Worm (Caenorhabditis elegans) whole organism, L3 larva: ENCODE measurements around the gene prk-1.

ENCODE experiments used
- R02D3.7 ChIP-seq: fragments of 150-350 bp; optimal IDR thresholded peaks from 2 replicates; lab custom pipeline; 2014; ENCODE audit warnings: missing biosample characterization, missing genetic modification characterization
- ZK546.5 ChIP-seq: sonication (generic microtip); optimal IDR thresholded peaks from 2 replicates; lab custom pipeline; 2017; ENCODE audit warnings: missing biosample characterization, missing genetic modification characterization
- aly-2 ChIP-seq: fragments of 150-350 bp; optimal IDR thresholded peaks from 2 replicates; lab custom pipeline; 2014; ENCODE audit warnings: missing biosample characterization, missing genetic modification characterization
- ama-1 ChIP-seq: fragments of 150-350 bp; optimal IDR thresholded peaks from 2 replicates; lab custom pipeline; 2018
- ceh-16 ChIP-seq: sonication (generic microtip); optimal IDR thresholded peaks from 2 replicates; lab custom pipeline; 2017; ENCODE audit warnings: missing biosample characterization, missing genetic modification characterization
- ceh-28 ChIP-seq: fragments of 150-350 bp; optimal IDR thresholded peaks from 2 replicates; lab custom pipeline; 2014; ENCODE audit warnings: missing biosample characterization, missing genetic modification reagents, missing genetic modification characterization
- ceh-82 ChIP-seq: fragments of 150-350 bp; optimal IDR thresholded peaks from 2 replicates; lab custom pipeline; 2014; ENCODE audit warnings: missing biosample characterization, missing genetic modification characterization
- ceh-9 ChIP-seq: sonication (generic microtip); optimal IDR thresholded peaks from 2 replicates; lab custom pipeline; 2018; ENCODE audit warnings: missing biosample characterization, missing genetic modification characterization
- daf-12 ChIP-seq: fragments of 150-350 bp; optimal IDR thresholded peaks from 2 replicates; lab custom pipeline; 2014; ENCODE audit warnings: missing biosample characterization, missing genetic modification reagents, missing genetic modification characterization
- egl-27 ChIP-seq: sonication (generic microtip); optimal IDR thresholded peaks from 4 replicates; lab custom pipeline; 2017; ENCODE audit warnings: missing biosample characterization, missing genetic modification reagents, missing genetic modification characterization
- egl-5 ChIP-seq: fragments of 150-350 bp; optimal IDR thresholded peaks from 2 replicates; lab custom pipeline; 2017; ENCODE audit warnings: missing biosample characterization, missing genetic modification reagents, missing genetic modification characterization, inconsistent platforms
- elt-1 ChIP-seq: fragments of 150-350 bp; optimal IDR thresholded peaks from 2 replicates; lab custom pipeline; 2014; ENCODE audit warnings: missing biosample characterization, missing genetic modification characterization
- elt-2 ChIP-seq: sonication (generic microtip); optimal IDR thresholded peaks from 2 replicates; lab custom pipeline; 2016; ENCODE audit warnings: missing genetic modification reagents, mild to moderate bottlenecking, missing genetic modification characterization, missing compliant biosample characterization
- elt-3 ChIP-seq, 3 experiments: fragments of 150-350 bp in 1 of 3; sonication (generic microtip) in 2 of 3; optimal IDR thresholded peaks; 2 replicates in 2 of 3; 4 replicates in 1 of 3; lab custom pipeline; 2014 to 2017; ENCODE audit warnings: missing biosample characterization in 3 of 3, missing genetic modification characterization in 3 of 3
- eor-1 ChIP-seq, 2 experiments: fragments of 150-350 bp; optimal IDR thresholded peaks; 2 replicates each; lab custom pipeline; 2014 to 2018; ENCODE audit warnings: missing biosample characterization in 2 of 2, missing genetic modification characterization in 2 of 2
- fkh-10 ChIP-seq: sonication (generic microtip); optimal IDR thresholded peaks from 2 replicates; lab custom pipeline; 2017; ENCODE audit warnings: missing biosample characterization, missing genetic modification reagents, missing genetic modification characterization
- fkh-2 ChIP-seq: fragments of 150-350 bp; optimal IDR thresholded peaks from 2 replicates; lab custom pipeline; 2014; ENCODE audit warnings: missing biosample characterization, missing genetic modification reagents, missing genetic modification characterization
- fos-1 ChIP-seq: fragments of 150-350 bp; optimal IDR thresholded peaks from 2 replicates; lab custom pipeline; 2014; ENCODE audit warnings: missing biosample characterization, missing genetic modification characterization
- hmg-11 ChIP-seq: sonication (generic microtip); optimal IDR thresholded peaks from 2 replicates; lab custom pipeline; 2016; ENCODE audit warnings: missing genetic modification characterization, missing compliant biosample characterization
- jun-1 ChIP-seq: fragments of 150-350 bp; optimal IDR thresholded peaks from 2 replicates; lab custom pipeline; 2014; ENCODE audit warnings: missing biosample characterization, missing genetic modification reagents, missing genetic modification characterization
- lin-15B ChIP-seq: fragments of 150-350 bp; optimal IDR thresholded peaks from 2 replicates; lab custom pipeline; 2014; ENCODE audit warnings: missing biosample characterization, missing genetic modification characterization
- lin-39 ChIP-seq: fragments of 150-350 bp; optimal IDR thresholded peaks from 2 replicates; lab custom pipeline; 2018; ENCODE audit warnings: missing biosample characterization, missing genetic modification reagents, missing genetic modification characterization
- lsy-12 ChIP-seq: sonication (generic microtip); optimal IDR thresholded peaks from 2 replicates; lab custom pipeline; 2016; ENCODE audit warnings: mild to moderate bottlenecking, missing genetic modification characterization, missing compliant biosample characterization
- mdl-1 ChIP-seq: fragments of 150-350 bp; optimal IDR thresholded peaks from 2 replicates; lab custom pipeline; 2014; ENCODE audit warnings: missing biosample characterization, missing genetic modification characterization
- mml-1 ChIP-seq: fragments of 150-350 bp; sonication (generic microtip); optimal IDR thresholded peaks from 3 replicates; lab custom pipeline; 2014; ENCODE audit warnings: missing biosample characterization, missing genetic modification characterization
- nfya-1 ChIP-seq: sonication (generic microtip); optimal IDR thresholded peaks from 2 replicates; lab custom pipeline; 2017; ENCODE audit warnings: missing genetic modification characterization, mild to moderate bottlenecking, missing compliant biosample characterization, antibody characterized with exemption, moderate library complexity; ENCODE audit not compliant: insufficient read depth
- nhr-11 ChIP-seq: fragments of 150-350 bp; optimal IDR thresholded peaks from 2 replicates; lab custom pipeline; 2014; ENCODE audit warnings: missing biosample characterization, missing genetic modification characterization
- nhr-12 ChIP-seq: fragments of 150-350 bp; optimal IDR thresholded peaks from 2 replicates; lab custom pipeline; 2014; ENCODE audit warnings: missing biosample characterization, missing genetic modification characterization
- nhr-23 ChIP-seq: fragments of 150-350 bp; optimal IDR thresholded peaks from 2 replicates; lab custom pipeline; 2014; ENCODE audit warnings: missing biosample characterization, missing genetic modification reagents, missing genetic modification characterization
- nhr-237 ChIP-seq: fragments of 150-350 bp; optimal IDR thresholded peaks from 2 replicates; lab custom pipeline; 2014; ENCODE audit warnings: missing biosample characterization, missing genetic modification characterization
- nhr-25 ChIP-seq: sonication (generic microtip); optimal IDR thresholded peaks from 2 replicates; lab custom pipeline; 2017; ENCODE audit warnings: missing biosample characterization, missing genetic modification characterization
- nhr-28 ChIP-seq: fragments of 150-350 bp; optimal IDR thresholded peaks from 2 replicates; lab custom pipeline; 2014; ENCODE audit warnings: missing biosample characterization, missing genetic modification characterization
- nhr-43 ChIP-seq: sonication (generic microtip); optimal IDR thresholded peaks from 2 replicates; lab custom pipeline; 2016; ENCODE audit warnings: mild to moderate bottlenecking, missing genetic modification characterization, missing compliant biosample characterization; ENCODE audit not compliant: poor library complexity, severe bottlenecking
- nhr-67 ChIP-seq: fragments of 150-350 bp; optimal IDR thresholded peaks from 2 replicates; lab custom pipeline; 2014; ENCODE audit warnings: missing biosample characterization, missing genetic modification characterization
- nhr-76 ChIP-seq: fragments of 150-350 bp; sonication (generic microtip); optimal IDR thresholded peaks from 5 replicates; lab custom pipeline; 2014; ENCODE audit warnings: missing biosample characterization, missing genetic modification characterization
- nhr-77 ChIP-seq: fragments of 150-350 bp; optimal IDR thresholded peaks from 2 replicates; lab custom pipeline; 2014; ENCODE audit warnings: missing biosample characterization, missing genetic modification characterization
- pha-4 ChIP-seq: fragments of 150-350 bp; optimal IDR thresholded peaks from 2 replicates; lab custom pipeline; 2014; ENCODE audit warnings: missing biosample characterization, missing genetic modification reagents, missing genetic modification characterization
- pqm-1 ChIP-seq: fragments of 150-350 bp; optimal IDR thresholded peaks from 2 replicates; lab custom pipeline; 2017; ENCODE audit warnings: missing biosample characterization, missing genetic modification characterization, inconsistent platforms
- sea-2 ChIP-seq: fragments of 150-350 bp; sonication (generic microtip); optimal IDR thresholded peaks from 4 replicates; lab custom pipeline; 2014; ENCODE audit warnings: missing biosample characterization, missing genetic modification reagents, missing genetic modification characterization
- skn-1 ChIP-seq: fragments of 150-350 bp; optimal IDR thresholded peaks from 2 replicates; lab custom pipeline; 2014; ENCODE audit warnings: missing biosample characterization, missing genetic modification characterization
- snpc-4 ChIP-seq: fragments of 150-350 bp; optimal IDR thresholded peaks from 2 replicates; lab custom pipeline; 2014; ENCODE audit warnings: missing biosample characterization, missing genetic modification characterization
- tbx-2 ChIP-seq: sonication (generic microtip); optimal IDR thresholded peaks from 2 replicates; lab custom pipeline; 2016; ENCODE audit warnings: mild to moderate bottlenecking, missing genetic modification characterization, missing compliant biosample characterization
- unc-39 ChIP-seq: sonication (generic microtip); optimal IDR thresholded peaks from 4 replicates; lab custom pipeline; 2017; ENCODE audit warnings: missing biosample characterization, missing genetic modification characterization
- unc-62 ChIP-seq: fragments of 150-350 bp; sonication (generic microtip); optimal IDR thresholded peaks from 4 replicates; lab custom pipeline; 2014; ENCODE audit warnings: missing biosample characterization, missing genetic modification reagents, missing genetic modification characterization
- zag-1 ChIP-seq: fragments of 150-350 bp; optimal IDR thresholded peaks from 2 replicates; lab custom pipeline; 2014; ENCODE audit warnings: missing biosample characterization, missing genetic modification characterization
- ztf-11 ChIP-seq: fragments of 150-350 bp; optimal IDR thresholded peaks from 2 replicates; lab custom pipeline; 2014; ENCODE audit warnings: missing biosample characterization, missing genetic modification characterization
- ztf-4 ChIP-seq: fragments of 150-350 bp; optimal IDR thresholded peaks from 2 replicates; lab custom pipeline; 2014; ENCODE audit warnings: missing biosample characterization, missing genetic modification characterization

prk-1 gene

DNA sequence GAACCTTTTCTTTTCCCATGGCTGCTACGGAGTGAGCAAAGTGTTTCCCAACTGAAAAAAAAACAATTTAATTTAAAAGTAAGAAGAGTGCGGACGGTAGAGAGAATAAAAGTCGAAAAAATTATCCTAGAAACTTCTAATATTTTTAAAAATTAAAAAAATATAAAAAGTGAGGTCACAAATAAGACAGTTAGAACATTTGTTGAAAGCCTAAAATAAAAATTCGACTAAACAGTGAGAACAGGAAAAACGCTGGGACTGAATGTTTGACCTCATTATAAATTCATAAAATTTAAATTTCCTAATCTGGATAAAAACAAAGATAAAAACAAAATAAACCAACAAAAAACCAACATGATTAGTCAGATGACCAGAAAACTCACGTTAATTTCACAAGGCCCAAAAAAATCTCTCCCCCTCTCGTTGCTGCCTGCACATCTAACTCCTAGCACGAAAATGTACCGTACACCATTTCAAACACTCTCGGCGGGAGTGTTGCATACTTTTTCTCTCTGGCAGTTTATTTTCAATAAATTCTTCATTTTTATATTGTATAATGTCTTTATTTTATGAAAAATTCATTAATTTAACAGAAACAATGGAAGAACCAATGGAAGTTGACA is 18.2 kb upstream of the prk-1 start, which contains the start of the genes eef-1A.1 and rfc-4:
eef-1A.1 (minus strand) TSS at position 51 of the 623 bp plus-strand sequence.
rfc-4 (plus strand) TSS at position 592 of the 623 bp plus-strand sequence.
- no peak for TF ChIP-seq zag-1 (tag; lab: Kevin White, UChicago)
- no peak for TF ChIP-seq nhr-67
- peak; percentile 70 for TF ChIP-seq elt-1 (tag; lab: Kevin White, UChicago)
- TF ChIP-seq snpc-4 (tag; lab: Kevin White, UChicago), result peak; percentile 91
- peak; percentile 85 for TF ChIP-seq hmg-11 (tag; lab: Kevin White, UChicago)
- TF ChIP-seq aly-2 (tag; lab: Kevin White, UChicago), result peak; percentile 59
- TF ChIP-seq ceh-28 (tag; lab: Kevin White, UChicago), result peak; percentile 77
- TF ChIP-seq ceh-9 (tag; lab: Kevin White, UChicago), result no peak
- TF ChIP-seq nhr-23 (tag; lab: Kevin White, UChicago), result peak; percentile 99
- peak; percentile 98 for TF ChIP-seq lin-39
- TF ChIP-seq nfya-1 (tag; lab: Kevin White, UChicago), result peak; percentile 99
- peak in 1 of 3 experiments; percentile 65 for TF ChIP-seq elt-3 (tag; optimal IDR thresholded peaks at IDR 0.05; lab: Kevin White, UChicago)
- peak; percentile 19 for TF ChIP-seq nhr-77 (tag; lab: Kevin White, UChicago)
- TF ChIP-seq ZK546.5 (tag; lab: Kevin White, UChicago), result peak; percentile 97
- peak; percentile 99 for TF ChIP-seq egl-5 (tag; lab: Kevin White, UChicago)
- no peak for TF ChIP-seq daf-12 (tag; lab: Kevin White, UChicago)
- no peak for TF ChIP-seq nhr-12
- peak; percentile 82 for TF ChIP-seq elt-2 (tag; lab: Kevin White, UChicago)
- TF ChIP-seq nhr-28, result no peak
- peak; percentile 41 for TF ChIP-seq nhr-76 (tag; lab: Kevin White, UChicago)
- TF ChIP-seq skn-1 (tag; lab: Kevin White, UChicago), result peak; percentile 94
- peak; percentile 94 for TF ChIP-seq R02D3.7
- peak; percentile 90 for TF ChIP-seq fkh-10 (GFP tag; lab: Kevin White, UChicago)
- TF ChIP-seq fos-1 (tag; lab: Kevin White, UChicago), result peak; percentile 51
- TF ChIP-seq nhr-237, result no peak
- peak; percentile 99 for TF ChIP-seq lin-15B (tag; lab: Kevin White, UChicago)
- peak; percentile 98 for TF ChIP-seq nhr-25 (tag; lab: Kevin White, UChicago)
- peak; percentile 96 for TF ChIP-seq pqm-1
- TF ChIP-seq ceh-82, result peak; percentile 72
- peak; percentile 95 for TF ChIP-seq lsy-12 (tag; lab: Kevin White, UChicago)
- TF ChIP-seq unc-39 (tag; lab: Kevin White, UChicago), result no peak
- peak; percentile 100 for TF ChIP-seq pha-4 (tag; lab: Kevin White, UChicago)
- TF ChIP-seq fkh-2, result no peak
- no peak for TF ChIP-seq sea-2 (GFP tag; lab: Kevin White, UChicago)
- peak; percentile 86 for TF ChIP-seq nhr-43
- TF ChIP-seq mdl-1 (tag; lab: Kevin White, UChicago), result peak; percentile 21
- TF ChIP-seq ama-1 (lab: Kevin White, UChicago), result peak; percentile 79
- TF ChIP-seq nhr-11 (tag; lab: Kevin White, UChicago), result peak; percentile 88
- TF ChIP-seq unc-62, result peak; percentile 47
- TF ChIP-seq mml-1 (tag; lab: Kevin White, UChicago), result no peak
- peak; percentile 60 for TF ChIP-seq ztf-4 (tag; lab: Kevin White, UChicago)
- TF ChIP-seq egl-27 (tag; lab: Kevin White, UChicago), result peak; percentile 36
- TF ChIP-seq eor-1 (tag; optimal IDR thresholded peaks at IDR 0.05; lab: Kevin White, UChicago), result no peak
- TF ChIP-seq jun-1 (tag; lab: Kevin White, UChicago), result peak; percentile 93
- peak; percentile 71 for TF ChIP-seq tbx-2 (tag; lab: Kevin White, UChicago)
- TF ChIP-seq ceh-16, result peak; percentile 59
- TF ChIP-seq ztf-11 (tag; lab: Kevin White, UChicago), result no peak
